Worm (Caenorhabditis elegans) whole organism, midembryonic: ENCODE measurements around the gene pde-3.
"Not testable (repeated sequence)": the region's sequence is repeated elsewhere in the genome, so short reads cannot be mapped to it uniquely, and the experiment has no call there.

Source experiments
- T22C8.4 ChIP-seq: fragments of 200-800 bp; sonication (Bioruptor generic); IDR thresholded peaks from 2 replicates; pipeline ENCODE4 v1.3.6; 2022; ENCODE audit warnings: missing genetic modification characterization, missing compliant biosample characterization
- cog-1 ChIP-seq: sonication (generic microtip); optimal IDR thresholded peaks from 2 replicates; lab custom pipeline; 2016; ENCODE audit warnings: missing genetic modification characterization, missing compliant biosample characterization
- flt-1 ChIP-seq: fragments of 200-800 bp; sonication (Bioruptor generic); IDR thresholded peaks from 2 replicates; pipeline ENCODE4 v1.3.6; 2022; ENCODE audit warnings: missing genetic modification characterization, missing compliant biosample characterization
- klf-2 ChIP-seq: fragments of 200-800 bp; sonication (Bioruptor generic); conservative IDR thresholded peaks from 2 replicates; pipeline ENCODE4 v1.3.6; 2022; ENCODE audit warnings: missing genetic modification reagents, missing genetic modification characterization, missing compliant biosample characterization
- med-1 ChIP-seq: sonication (generic microtip); optimal IDR thresholded peaks from 2 replicates; lab custom pipeline; 2017; ENCODE audit warnings: missing genetic modification characterization, mild to moderate bottlenecking, missing compliant biosample characterization, antibody characterized with exemption, missing genetic modification reagents; ENCODE audit not compliant: insufficient read depth
- ref-1 ChIP-seq: fragments of 200-800 bp; sonication (Bioruptor generic); conservative IDR thresholded peaks from 2 replicates; pipeline ENCODE4 v1.3.6; 2022; ENCODE audit warnings: missing genetic modification reagents, missing genetic modification characterization, missing compliant biosample characterization
- tab-1 ChIP-seq: fragments of 200-800 bp; sonication (Bioruptor generic); IDR thresholded peaks from 2 replicates; pipeline ENCODE4 v1.3.6; 2022; ENCODE audit warnings: missing genetic modification characterization, missing compliant biosample characterization
- ztf-23 ChIP-seq: fragments of 200-800 bp; sonication (Bioruptor generic); IDR thresholded peaks from 2 replicates; pipeline ENCODE4 v1.3.6; 2022; ENCODE audit warnings: missing genetic modification reagents, missing genetic modification characterization, missing compliant biosample characterization
- ztf-29 ChIP-seq: fragments of 200-800 bp; sonication (Bioruptor generic); IDR thresholded peaks from 2 replicates; pipeline ENCODE4 v1.3.6; 2022; ENCODE audit warnings: missing genetic modification reagents, missing genetic modification characterization, missing compliant biosample characterization

Gene pde-3

DNA sequence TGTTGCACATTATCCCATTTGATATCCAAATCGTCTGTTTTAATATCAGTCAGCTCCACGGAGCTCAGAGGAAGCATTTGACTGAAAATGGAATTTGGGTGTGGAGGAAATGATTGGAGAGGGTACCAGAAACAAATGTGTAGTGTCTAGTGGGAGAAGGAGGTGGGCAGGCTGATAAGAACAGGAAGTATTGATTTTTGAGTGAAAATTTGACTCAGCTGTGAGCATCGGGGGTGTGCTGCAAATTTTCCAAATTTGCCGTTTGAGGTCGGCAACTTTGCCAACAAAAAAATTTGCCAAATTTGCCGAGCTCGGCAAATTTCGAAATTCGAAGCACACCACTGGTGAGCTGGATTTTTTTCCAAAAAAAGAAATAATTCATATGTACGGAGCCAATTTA lies 38.6 kb downstream of the pde-3 start, which contains the start of gene Y53F4B.1:
Y53F4B.1 (minus strand) TSS at position 101 of the 400 bp plus-strand sequence.
- no peak for TF ChIP-seq ref-1 (GFP tag; lab: Robert Waterston, UW)
- TF ChIP-seq cog-1, result no peak
- no peak for TF ChIP-seq ztf-23 (GFP tag; lab: Robert Waterston, UW)
- TF ChIP-seq ztf-29, result no peak
- no peak for TF ChIP-seq tab-1 (GFP tag; lab: Robert Waterston, UW)
- TF ChIP-seq med-1, result no peak
- no peak for TF ChIP-seq T22C8.4 (GFP tag; lab: Robert Waterston, UW)
- no peak for TF ChIP-seq flt-1 (GFP tag; lab: Robert Waterston, UW)
- TF ChIP-seq klf-2 (GFP tag; lab: Robert Waterston, UW), result no peak

- TF ChIP-seq ztf-23 (GFP tag; lab: Robert Waterston, UW) (no peak), flt-1 (GFP tag; lab: Robert Waterston, UW) (no peak), klf-2 (GFP tag; lab: Robert Waterston, UW) (no peak), cog-1 (no peak), tab-1 (GFP tag; lab: Robert Waterston, UW) (no peak), ztf-29 (no peak), T22C8.4 (GFP tag; lab: Robert Waterston, UW) (no peak), med-1 (no peak), ref-1 (GFP tag; lab: Robert Waterston, UW) (no peak)
Observed at ce11 chrII:14959273-14959672, 39.8 kb downstream of the pde-3 start.

ce11 chrII:14964008-14964407 lies 44.5 kb downstream of the pde-3 start, which contains the start of gene elo-9:
elo-9 (minus strand) TSS chrII:14964108.
- TF ChIP-seq ztf-23 (GFP tag; lab: Robert Waterston, UW), result no peak
- no peak for TF ChIP-seq ref-1 (GFP tag; lab: Robert Waterston, UW)
- TF ChIP-seq ztf-29, result no peak
- no peak for TF ChIP-seq med-1
- TF ChIP-seq tab-1 (GFP tag; lab: Robert Waterston, UW), result no peak
- TF ChIP-seq T22C8.4 (GFP tag; lab: Robert Waterston, UW), result no peak
- TF ChIP-seq cog-1, result no peak
- no peak for TF ChIP-seq klf-2 (GFP tag; lab: Robert Waterston, UW)
- no peak for TF ChIP-seq flt-1 (GFP tag; lab: Robert Waterston, UW)

DNA sequence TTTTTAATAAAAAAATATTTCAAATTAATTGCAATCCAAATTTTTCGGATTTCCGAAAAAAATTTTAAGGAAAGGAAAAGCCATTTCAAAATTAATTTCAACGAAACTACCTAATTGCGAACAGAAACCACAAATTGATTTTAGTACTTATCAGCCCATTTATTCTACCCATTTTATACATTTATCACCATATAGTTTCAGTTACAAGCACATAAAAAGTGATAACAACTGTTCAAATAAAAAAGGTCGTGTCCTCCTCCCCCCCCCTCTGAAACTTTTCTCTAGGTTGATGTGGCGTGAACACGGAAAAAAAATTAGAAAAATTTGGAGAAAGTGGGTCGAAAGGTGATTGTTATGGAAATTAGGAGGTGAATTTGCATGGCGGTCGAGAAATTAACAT lies 45.4 kb downstream of the pde-3 start:
- TF ChIP-seq med-1 (no peak), ztf-29 (no peak), tab-1 (GFP tag; lab: Robert Waterston, UW) (no peak), flt-1 (GFP tag; lab: Robert Waterston, UW) (no peak), ztf-23 (GFP tag; lab: Robert Waterston, UW) (no peak), ref-1 (GFP tag; lab: Robert Waterston, UW) (no peak), T22C8.4 (GFP tag; lab: Robert Waterston, UW) (no peak), klf-2 (GFP tag; lab: Robert Waterston, UW) (no peak), cog-1 (no peak)

DNA sequence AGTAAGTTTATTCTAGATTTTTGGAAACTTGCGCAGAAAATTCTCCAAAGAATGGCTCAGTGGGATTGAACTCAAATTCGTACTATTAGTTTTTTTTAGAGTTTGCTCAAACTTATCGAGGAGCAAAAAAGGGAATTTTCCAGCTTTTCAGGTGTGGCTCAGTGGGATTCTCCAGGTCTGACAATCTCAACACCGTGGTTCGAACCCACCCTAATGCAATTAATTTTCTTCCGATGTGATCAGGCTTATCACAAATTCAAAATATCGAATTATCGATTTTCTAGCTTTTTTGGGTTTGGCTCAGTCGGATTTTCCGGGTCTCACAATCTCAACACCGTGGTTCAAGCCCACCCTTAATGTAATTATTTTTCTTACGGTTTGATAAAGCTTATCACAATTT lies 46.9 kb downstream of the pde-3 start:
- no peak for TF ChIP-seq ztf-29
- TF ChIP-seq cog-1, result no peak
- TF ChIP-seq tab-1 (GFP tag; lab: Robert Waterston, UW), result no peak
- no peak for TF ChIP-seq ztf-23 (GFP tag; lab: Robert Waterston, UW)
- no peak for TF ChIP-seq flt-1 (GFP tag; lab: Robert Waterston, UW)
- TF ChIP-seq T22C8.4 (GFP tag; lab: Robert Waterston, UW), result no peak

ce11 chrII:14967084-14967483 lies 47.6 kb downstream of the pde-3 start:
- TF ChIP-seq cog-1 (no peak), ref-1 (GFP tag; lab: Robert Waterston, UW) (no peak), ztf-29 (no peak), ztf-23 (GFP tag; lab: Robert Waterston, UW) (no peak), klf-2 (GFP tag; lab: Robert Waterston, UW) (no peak), med-1 (no peak), flt-1 (GFP tag; lab: Robert Waterston, UW) (no peak), T22C8.4 (GFP tag; lab: Robert Waterston, UW) (no peak), tab-1 (GFP tag; lab: Robert Waterston, UW) (no peak)

DNA sequence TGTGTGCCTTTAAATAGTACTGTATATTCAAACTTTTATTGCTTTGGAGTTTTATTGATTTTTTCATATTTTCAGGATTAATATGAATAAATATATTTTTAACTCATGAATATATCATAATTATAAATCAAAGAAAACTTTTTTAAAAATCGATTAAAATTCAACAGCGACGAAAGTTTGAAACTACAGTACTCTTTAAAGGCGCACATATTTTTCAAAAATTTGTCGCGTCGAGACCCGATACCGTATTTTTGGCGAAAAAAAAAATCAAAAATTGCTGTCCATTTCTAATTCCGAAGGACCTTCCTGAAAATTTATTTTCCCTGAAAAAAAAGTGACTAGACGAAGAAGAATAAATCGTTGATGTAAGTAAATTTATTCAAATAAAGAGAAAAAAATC lies 48.8 kb downstream of the pde-3 start:
- TF ChIP-seq T22C8.4 (GFP tag; lab: Robert Waterston, UW), result no peak
- TF ChIP-seq ref-1 (GFP tag; lab: Robert Waterston, UW), result no peak
- TF ChIP-seq cog-1, result no peak

DNA sequence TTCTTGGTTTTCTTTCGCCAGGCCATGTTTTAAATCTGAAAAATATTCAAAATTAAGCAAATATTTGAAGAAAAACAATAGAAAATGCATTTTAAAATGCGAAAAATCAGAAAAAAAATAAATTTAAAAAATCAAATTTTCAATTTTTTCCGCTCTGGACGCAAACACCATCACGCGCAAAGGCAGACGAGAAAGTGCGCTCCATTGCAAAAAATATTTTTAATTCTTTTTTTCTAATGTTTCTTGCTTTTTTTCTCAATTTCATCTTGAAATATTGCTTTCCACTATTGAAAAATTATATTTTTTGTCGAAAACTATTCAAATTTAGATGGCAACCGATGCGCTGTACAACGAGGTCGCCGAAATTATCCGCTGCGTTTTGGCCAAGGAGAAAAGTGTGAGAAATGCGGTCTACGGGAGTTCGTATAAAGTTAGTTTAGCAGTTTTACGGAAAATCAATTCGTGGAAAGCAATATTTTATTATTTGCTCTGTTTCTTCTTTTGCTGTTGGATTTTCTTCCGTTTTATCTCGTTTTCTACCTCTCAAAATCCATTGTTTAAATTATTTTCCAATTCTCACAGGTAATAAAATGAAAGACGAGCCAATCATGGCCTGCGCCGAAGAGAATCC lies 49.9 kb downstream of the pde-3 start, which contains the start of the genes pole-4, nsun-5 and metl-2:
pole-4 (minus strand) TSS at position 35 of the 631 bp plus-strand sequence.
nsun-5 (plus strand) TSS at position 298 of the 631 bp plus-strand sequence.
metl-2 (plus strand) TSS at position 581 of the 631 bp plus-strand sequence.
- TF ChIP-seq flt-1 (GFP tag; lab: Robert Waterston, UW) (no peak), tab-1 (GFP tag; lab: Robert Waterston, UW) (no peak), T22C8.4 (GFP tag; lab: Robert Waterston, UW) (no peak), ztf-29 (no peak), ztf-23 (GFP tag; lab: Robert Waterston, UW) (no peak), med-1 (no peak), klf-2 (GFP tag; lab: Robert Waterston, UW) (no peak)

ce11 chrII:14983909-14984308 lies 64.4 kb downstream of the pde-3 start, which contains the start of gene Y53F4B.5:
Y53F4B.5 (minus strand) TSS chrII:14984009.
- TF ChIP-seq ref-1 (GFP tag; lab: Robert Waterston, UW), result no peak
- no peak for TF ChIP-seq flt-1 (GFP tag; lab: Robert Waterston, UW)
- no peak for TF ChIP-seq klf-2 (GFP tag; lab: Robert Waterston, UW)
- TF ChIP-seq cog-1, result no peak
- TF ChIP-seq ztf-29, result no peak
- TF ChIP-seq tab-1 (GFP tag; lab: Robert Waterston, UW), result no peak
- no peak for TF ChIP-seq med-1
- TF ChIP-seq T22C8.4 (GFP tag; lab: Robert Waterston, UW), result no peak
- no peak for TF ChIP-seq ztf-23 (GFP tag; lab: Robert Waterston, UW)

DNA sequence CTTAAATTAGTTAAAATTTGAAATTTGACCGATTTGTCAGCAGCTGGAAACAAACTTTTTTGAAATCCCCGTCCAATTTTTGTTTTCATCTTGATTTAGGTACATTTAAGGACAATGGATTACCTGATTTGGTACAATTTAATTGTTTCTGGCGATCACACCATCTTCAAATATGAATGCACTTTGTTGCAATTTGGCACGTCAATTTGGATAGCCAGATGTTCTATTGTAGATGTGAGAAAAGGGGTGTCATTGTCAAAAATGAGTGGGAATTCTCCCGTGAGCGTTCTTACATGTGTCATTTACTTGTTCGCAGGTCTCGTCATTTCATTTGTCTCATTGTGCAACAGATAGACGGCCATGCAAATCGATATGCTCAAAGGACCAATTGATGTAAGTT lies 68.7 kb downstream of the pde-3 start, which contains the start of gene Y53F4B.43:
Y53F4B.43 (plus strand) TSS at position 301 of the 400 bp plus-strand sequence.
- TF ChIP-seq flt-1 (GFP tag; lab: Robert Waterston, UW); ztf-29; cog-1: not testable (repeated sequence)
